Fruit fly (Drosophila melanogaster): ENCODE data around the gene SPE.

- TF ChIP-seq CG17829 (tag; optimal IDR thresholded peaks at IDR 0.05) (peak; percentile 92), luna (GFP tag; optimal IDR thresholded peaks at IDR 0.05) (no peak), HmgD (GFP tag; optimal IDR thresholded peaks at IDR 0.05) (no peak), ewg (GFP tag; optimal IDR thresholded peaks at IDR 0.05) (peak; percentile 83)
These were observed 7.5 kb upstream of the SPE start, which contains the start of gene GILT2 for dm6 chr3R:23678349-23679193.
